Fruit fly (Drosophila melanogaster) whole organism, embryonic: ENCODE data around the gene CAH4.

ENCODE experiments used
- ATbp ChIP-seq: fragments of 200-800 bp; sonication (Bioruptor generic); optimal IDR thresholded peaks from 2 replicates; lab custom pipeline; 2017; ENCODE audit warnings: missing biosample characterization, mild to moderate bottlenecking, missing genetic modification characterization, missing genetic modification reagents
- Bgb ChIP-seq: fragments of 200-800 bp; sonication (Bioruptor generic); IDR thresholded peaks from 2 replicates; pipeline ENCODE4 v1.3.6; 2022; ENCODE audit warnings: missing biosample characterization, missing genetic modification characterization; ENCODE audit not compliant: partially characterized antibody
- CG11695 ChIP-seq: fragments of 200-800 bp; sonication (Bioruptor generic); IDR thresholded peaks from 3 replicates; pipeline ENCODE4 v1.3.6; 2022; ENCODE audit warnings: missing biosample characterization, missing genetic modification characterization
- CG11696 ChIP-seq: fragments of 200-800 bp; sonication (Bioruptor generic); IDR thresholded peaks from 2 replicates; pipeline ENCODE4 v1.3.6; 2022; ENCODE audit warnings: missing biosample characterization, missing genetic modification characterization
- CG12155 ChIP-seq: fragments of 200-800 bp; sonication (Bioruptor generic); optimal IDR thresholded peaks from 3 replicates; lab custom pipeline; 2016; ENCODE audit warnings: missing biosample characterization, missing genetic modification characterization
- CG15073 ChIP-seq: fragments of 200-800 bp; sonication (Bioruptor generic); optimal IDR thresholded peaks from 2 replicates; lab custom pipeline; 2016; ENCODE audit warnings: missing biosample characterization, missing genetic modification characterization
- CG15269 ChIP-seq: fragments of 200-800 bp; sonication (Bioruptor generic); optimal IDR thresholded peaks from 2 replicates; lab custom pipeline; 2018; ENCODE audit warnings: missing biosample characterization, mild to moderate bottlenecking, missing genetic modification characterization, moderate library complexity
- CG1602 ChIP-seq: fragments of 200-800 bp; sonication (Bioruptor generic); optimal IDR thresholded peaks from 3 replicates; lab custom pipeline; 2016; ENCODE audit warnings: missing biosample characterization, missing genetic modification characterization
- CG16815 ChIP-seq: fragments of 200-800 bp; sonication (Bioruptor generic); optimal IDR thresholded peaks from 3 replicates; lab custom pipeline; 2017; ENCODE audit warnings: missing biosample characterization, mild to moderate bottlenecking, missing genetic modification characterization
- CG17385 ChIP-seq: fragments of 200-800 bp; sonication (Bioruptor generic); optimal IDR thresholded peaks from 3 replicates; lab custom pipeline; 2018; ENCODE audit warnings: missing biosample characterization, mild to moderate bottlenecking, missing genetic modification characterization
- CG17829 ChIP-seq: fragments of 200-800 bp; optimal IDR thresholded peaks from 2 replicates; lab custom pipeline; 2019; ENCODE audit warnings: missing biosample characterization, mild to moderate bottlenecking, missing genetic modification characterization, moderate library complexity
- CG17912 ChIP-seq: fragments of 200-800 bp; sonication (Bioruptor generic); optimal IDR thresholded peaks from 2 replicates; lab custom pipeline; 2018; ENCODE audit warnings: missing biosample characterization, mild to moderate bottlenecking, missing genetic modification characterization
- CG18011 ChIP-seq: fragments of 200-800 bp; sonication (Bioruptor generic); optimal IDR thresholded peaks from 2 replicates; lab custom pipeline; 2017; ENCODE audit warnings: missing biosample characterization, missing genetic modification characterization, mild to moderate bottlenecking, moderate library complexity, missing genotype
- CG18476 ChIP-seq: fragments of 200-800 bp; sonication (Bioruptor generic); optimal IDR thresholded peaks from 2 replicates; lab custom pipeline; 2016; ENCODE audit warnings: missing biosample characterization, mild to moderate bottlenecking, missing genetic modification characterization
- CG2129 ChIP-seq: fragments of 200-800 bp; sonication (Bioruptor generic); IDR thresholded peaks from 2 replicates; pipeline ENCODE4 v1.3.6; 2022; ENCODE audit warnings: missing biosample characterization, missing genetic modification characterization; ENCODE audit not compliant: partially characterized antibody
- CG31365 ChIP-seq: fragments of 200-800 bp; sonication (Bioruptor generic); optimal IDR thresholded peaks from 2 replicates; lab custom pipeline; 2018; ENCODE audit warnings: missing biosample characterization, mild to moderate bottlenecking, missing genetic modification characterization
- CG32767 ChIP-seq: fragments of 200-800 bp; sonication (Bioruptor generic); IDR thresholded peaks from 2 replicates; pipeline ENCODE4 v1.3.6; 2022; ENCODE audit warnings: missing biosample characterization, missing genetic modification characterization
- CG3281 ChIP-seq: fragments of 200-800 bp; sonication (Bioruptor generic); optimal IDR thresholded peaks from 3 replicates; lab custom pipeline; 2017; ENCODE audit warnings: missing biosample characterization, mild to moderate bottlenecking, missing genetic modification characterization
- CG4424 ChIP-seq: fragments of 200-800 bp; sonication (Bioruptor generic); optimal IDR thresholded peaks from 3 replicates; lab custom pipeline; 2016; ENCODE audit warnings: missing biosample characterization, missing genetic modification characterization
- CG4820 ChIP-seq: fragments of 200-800 bp; sonication (Bioruptor generic); optimal IDR thresholded peaks from 3 replicates; lab custom pipeline; 2016; ENCODE audit warnings: missing biosample characterization, missing genetic modification characterization
- CG6689 ChIP-seq: fragments of 200-800 bp; sonication (Bioruptor generic); IDR thresholded peaks from 2 replicates; pipeline ENCODE4 v1.3.6; 2022; ENCODE audit warnings: missing biosample characterization, missing genetic modification characterization
- CG7963 ChIP-seq: fragments of 200-800 bp; sonication (Bioruptor generic); IDR thresholded peaks from 3 replicates; pipeline ENCODE4 v1.3.6; 2022; ENCODE audit warnings: missing biosample characterization, missing genetic modification characterization; ENCODE audit not compliant: partially characterized antibody
- Chrac-16 ChIP-seq: fragments of 200-800 bp; sonication (Bioruptor generic); optimal IDR thresholded peaks from 3 replicates; lab custom pipeline; 2016; ENCODE audit warnings: missing biosample characterization, missing genetic modification characterization
- Dbx ChIP-seq: fragments of 200-800 bp; sonication (Bioruptor generic); IDR thresholded peaks from 3 replicates; pipeline ENCODE4 v1.3.6; 2022; ENCODE audit warnings: missing biosample characterization, missing genetic modification characterization
- Dfd ChIP-seq, 2 experiments: fragments of >200 bp; optimal IDR thresholded peaks; 2 replicates each; lab custom pipeline; 2017; ENCODE audit warnings: missing biosample characterization in 2 of 2, missing genetic modification characterization in 2 of 2
- Dp ChIP-seq: fragments of 200-800 bp; sonication (Bioruptor generic); optimal IDR thresholded peaks from 2 replicates; lab custom pipeline; 2018; ENCODE audit warnings: missing biosample characterization, mild to moderate bottlenecking, missing genetic modification characterization, moderate library complexity
- Ets65A ChIP-seq: fragments of 200-800 bp; sonication (Bioruptor generic); peaks from one replicate; lab custom pipeline; 2016; ENCODE audit warnings: missing biosample characterization, missing genetic modification characterization
- HHEX ChIP-seq: fragments of 200-800 bp; sonication (Bioruptor generic); optimal IDR thresholded peaks from 3 replicates; lab custom pipeline; 2017; ENCODE audit warnings: missing biosample characterization, mild to moderate bottlenecking, missing genetic modification characterization, missing genetic modification reagents
- Hsf ChIP-seq: fragments of 200-800 bp; sonication (Bioruptor generic); optimal IDR thresholded peaks from 3 replicates; lab custom pipeline; 2016; ENCODE audit warnings: missing biosample characterization, missing genetic modification characterization
- MBD-R2 ChIP-seq: fragments of 200-800 bp; sonication (Bioruptor generic); IDR thresholded peaks from 2 replicates; pipeline ENCODE4 v1.3.6; 2022; ENCODE audit warnings: missing biosample characterization, missing genetic modification characterization
- Med ChIP-seq: fragments of 200-800 bp; sonication (Bioruptor generic); peaks from one replicate; lab custom pipeline; 2016; ENCODE audit warnings: missing biosample characterization, missing genetic modification characterization, mild to moderate bottlenecking, inconsistent platforms, moderate library complexity
- NfI ChIP-seq: fragments of 200-800 bp; sonication (Bioruptor generic); optimal IDR thresholded peaks from 3 replicates; lab custom pipeline; 2018; ENCODE audit warnings: missing biosample characterization, mild to moderate bottlenecking, missing genetic modification characterization, moderate library complexity
- caup ChIP-seq: fragments of 200-800 bp; sonication (Bioruptor generic); optimal IDR thresholded peaks from 3 replicates; lab custom pipeline; 2017; ENCODE audit warnings: missing biosample characterization, mild to moderate bottlenecking, missing genetic modification characterization, moderate library complexity; ENCODE audit not compliant: severe bottlenecking
- dan ChIP-seq: fragments of 200-800 bp; sonication (Bioruptor generic); IDR thresholded peaks from 2 replicates; pipeline ENCODE4 v1.3.6; 2022; ENCODE audit warnings: missing biosample characterization, missing genetic modification characterization
- dpn ChIP-seq, 2 experiments: fragments of 200-800 bp; sonication (Bioruptor generic); optimal IDR thresholded peaks; 3 replicates each; lab custom pipeline; 2016; ENCODE audit warnings: missing biosample characterization in 2 of 2, missing genetic modification characterization in 2 of 2
- knrl ChIP-seq: fragments of 200-800 bp; sonication (Bioruptor generic); IDR thresholded peaks from 3 replicates; pipeline ENCODE4 v1.3.6; 2022; ENCODE audit warnings: missing biosample characterization, missing genetic modification characterization; ENCODE audit not compliant: partially characterized antibody
- maf-S ChIP-seq: fragments of 200-800 bp; sonication (Bioruptor generic); optimal IDR thresholded peaks from 2 replicates; lab custom pipeline; 2016; ENCODE audit warnings: missing biosample characterization, missing genetic modification characterization
- nerfin-1 ChIP-seq: fragments of 200-800 bp; sonication (Bioruptor generic); optimal IDR thresholded peaks from 3 replicates; lab custom pipeline; 2019; ENCODE audit warnings: missing biosample characterization, mild to moderate bottlenecking, missing genetic modification characterization, moderate library complexity
- prd ChIP-seq, 3 experiments: fragments of >200 bp in 2 of 3; fragments of 200-800 bp in 1 of 3; sonication (Bioruptor generic) in 1 of 3; optimal IDR thresholded peaks in 2 of 3; IDR thresholded peaks in 1 of 3; 2 replicates in 2 of 3; 3 replicates in 1 of 3; pipeline versions ENCODE4 v1.3.6 to Lab custom; 2017 to 2022; ENCODE audit warnings: missing biosample characterization in 1 of 3, missing genetic modification characterization in 1 of 3
- ranshi ChIP-seq: fragments of 200-800 bp; sonication (Bioruptor generic); IDR thresholded peaks from 2 replicates; pipeline ENCODE4 v1.3.6; 2022; ENCODE audit warnings: missing biosample characterization, missing genetic modification characterization
- seq ChIP-seq: fragments of 200-800 bp; sonication (Bioruptor generic); IDR thresholded peaks from 2 replicates; pipeline ENCODE4 v1.3.6; 2022; ENCODE audit warnings: missing biosample characterization, missing genetic modification characterization
- shn ChIP-seq: fragments of 200-800 bp; sonication (Bioruptor generic); optimal IDR thresholded peaks from 3 replicates; lab custom pipeline; 2016; ENCODE audit warnings: missing biosample characterization, missing genetic modification characterization
- stc ChIP-seq: fragments of 200-800 bp; sonication (Bioruptor generic); IDR thresholded peaks from 2 replicates; pipeline ENCODE4 v1.3.6; 2022; ENCODE audit warnings: missing biosample characterization, missing genetic modification characterization
- tio ChIP-seq: fragments of 200-800 bp; sonication (Bioruptor generic); optimal IDR thresholded peaks from 2 replicates; lab custom pipeline; 2017; ENCODE audit warnings: missing biosample characterization, missing genetic modification characterization, inconsistent platforms
- ttk ChIP-seq: fragments of 200-800 bp; sonication (Bioruptor generic); IDR thresholded peaks from 2 replicates; pipeline ENCODE4 v2.1.2; 2022; ENCODE audit warnings: missing biosample characterization, missing genetic modification characterization
- twi ChIP-seq: fragments of 200-800 bp; optimal IDR thresholded peaks from 2 replicates; lab custom pipeline; 2019; ENCODE audit warnings: missing biosample characterization, mild to moderate bottlenecking, missing genetic modification characterization, moderate library complexity
- unpg ChIP-seq: fragments of 200-800 bp; sonication (Bioruptor generic); optimal IDR thresholded peaks from 3 replicates; lab custom pipeline; 2018; ENCODE audit warnings: missing biosample characterization, mild to moderate bottlenecking, missing genetic modification characterization, moderate library complexity
- vnd ChIP-seq: fragments of 200-800 bp; sonication (Bioruptor generic); IDR thresholded peaks from 3 replicates; pipeline ENCODE4 v1.3.6; 2022; ENCODE audit warnings: missing biosample characterization, missing genetic modification characterization; ENCODE audit not compliant: partially characterized antibody

CAH4 gene

dm6 chr3R:24816993-24817854, 40.1 kb downstream of the CAH4 start, which contains the start of the genes CG5808 and Saf-B (continued):
- peak; percentile 58 for TF ChIP-seq CG4424 (GFP tag; lab: Kevin White, UChicago)
- TF ChIP-seq CG31365: no peak
- TF ChIP-seq tio (GFP tag; lab: Kevin White, UChicago): no peak
- TF ChIP-seq ATbp: no peak
- TF ChIP-seq Dp (GFP tag; lab: Kevin White, UChicago): peak; percentile 18
- peak; percentile 17 for TF ChIP-seq CG1602
- TF ChIP-seq prd (optimal IDR thresholded peaks at IDR 0.05; lab: Kevin White, UChicago): no peak
- peak; percentile 65 for TF ChIP-seq prd (GFP tag; IDR thresholded peaks at IDR 0.05; lab: Robert Waterston, UW)
- TF ChIP-seq unpg: no peak
- no peak for TF ChIP-seq twi (tag; lab: Kevin White, UChicago)
- TF ChIP-seq CG7963 (GFP tag; lab: Robert Waterston, UW): peak; percentile 81
- TF ChIP-seq vnd (GFP tag; lab: Robert Waterston, UW): peak; percentile 88
- peak; percentile 44 for TF ChIP-seq CG12155
- TF ChIP-seq ttk (GFP tag; lab: Robert Waterston, UW): no peak
- peak; percentile 62 for TF ChIP-seq CG4820
- peak in 1 of 2 experiments; percentile 32 for TF ChIP-seq dpn (GFP tag; optimal IDR thresholded peaks at IDR 0.05; lab: Kevin White, UChicago)
- no peak for TF ChIP-seq CG15269 (tag; lab: Kevin White, UChicago)
- peak; percentile 93 for TF ChIP-seq Ets65A (GFP tag; lab: Kevin White, UChicago)
- TF ChIP-seq CG15073 (GFP tag; lab: Kevin White, UChicago): no peak
- TF ChIP-seq CG3281: no peak
- TF ChIP-seq knrl (GFP tag; lab: Robert Waterston, UW): peak; percentile 83; the same call in 2 of the 3 replicates
- no peak for TF ChIP-seq HHEX (GFP tag; lab: Kevin White, UChicago)
- peak; percentile 71 for TF ChIP-seq CG17829
- no peak for TF ChIP-seq NfI (GFP tag; lab: Kevin White, UChicago)
- no peak for TF ChIP-seq CG17912 (GFP tag; lab: Kevin White, UChicago)
- TF ChIP-seq Dfd (GFP tag; optimal IDR thresholded peaks at IDR 0.05; lab: Kevin White, UChicago): no peak
- peak; percentile 78 for TF ChIP-seq Med
- no peak; the same call in 1 of the 2 replicates for TF ChIP-seq seq (GFP tag; lab: Robert Waterston, UW)
- TF ChIP-seq dan: no peak
- peak; percentile 59 for TF ChIP-seq CG18476
- peak; percentile 38 for TF ChIP-seq Hsf
- no peak for TF ChIP-seq maf-S
- TF ChIP-seq CG17385 (GFP tag; lab: Kevin White, UChicago): no peak
- TF ChIP-seq ranshi (GFP tag; lab: Robert Waterston, UW): no peak
- TF ChIP-seq CG16815: no peak
- TF ChIP-seq Dbx: peak; percentile 44; the same call in 2 of the 3 replicates
- peak; percentile 70 for TF ChIP-seq CG6689 (GFP tag; lab: Robert Waterston, UW)
- TF ChIP-seq caup (GFP tag; lab: Kevin White, UChicago): no peak
- peak; percentile 76 for TF ChIP-seq Bgb
- TF ChIP-seq CG18011 (GFP tag; lab: Kevin White, UChicago): no peak
- TF ChIP-seq CG11695 (GFP tag; lab: Robert Waterston, UW): 0 out of 3 replicates have a peak, but pooled peaks have one; percentile 28
- no peak for TF ChIP-seq CG11696 (GFP tag; lab: Robert Waterston, UW)
- peak; percentile 60 for TF ChIP-seq CG2129
- peak; percentile 8; the same call in 1 of the 2 replicates for TF ChIP-seq MBD-R2 (GFP tag; lab: Robert Waterston, UW)
- TF ChIP-seq stc (GFP tag; lab: Robert Waterston, UW): no peak
- peak; percentile 81; the same call in 1 of the 2 replicates for TF ChIP-seq CG32767 (GFP tag; lab: Robert Waterston, UW)
- TF ChIP-seq shn (GFP tag; lab: Kevin White, UChicago): no peak
- peak; percentile 49 for TF ChIP-seq nerfin-1 (tag; lab: Kevin White, UChicago)
- peak; percentile 4 for TF ChIP-seq Chrac-16 (GFP tag; lab: Kevin White, UChicago)
